Fruit fly (Drosophila melanogaster): ENCODE measurements around the gene CG4325.

The CG4325 gene

dm6 chrX:2080367-2080927, 36.8 kb upstream of the CG4325 start, which contains the start of the genes CG16903 and Unc-76 (continued):
- TF ChIP-seq Dll (GFP tag; IDR thresholded peaks at IDR 0.05; ENCODE audit: partially characterized antibody) (peak; percentile 40; the same call in 2 of the 4 replicates), CG18619 (GFP tag; optimal IDR thresholded peaks at IDR 0.05) (no peak), fru (optimal IDR thresholded peaks at IDR 0.05) (no peak), gcm2 (GFP tag; optimal IDR thresholded peaks at IDR 0.05) (no peak), CG13123 (GFP tag; optimal IDR thresholded peaks at IDR 0.05) (no peak), CG14050 (GFP tag; IDR thresholded peaks at IDR 0.05) (no peak), CG11456 (GFP tag; IDR thresholded peaks at IDR 0.05) (0 out of 3 replicates have a peak, but pooled peaks have one; percentile 20), Bteb2 (GFP tag; optimal IDR thresholded peaks at IDR 0.05) (peak; percentile 1), CG7839 (tag; optimal IDR thresholded peaks at IDR 0.05) (peak; percentile 20), CG8281 (tag; optimal IDR thresholded peaks at IDR 0.05) (no peak), Eip74EF (GFP tag; optimal IDR thresholded peaks at IDR 0.05) (peak in 1 of 2 experiments; percentile 61), HmgD (GFP tag; optimal IDR thresholded peaks at IDR 0.05) (peak; percentile 66), CG8388 (GFP tag; optimal IDR thresholded peaks at IDR 0.05) (no peak), CG9797 (GFP tag; optimal IDR thresholded peaks at IDR 0.05) (peak; percentile 100), CG17385 (GFP tag; optimal IDR thresholded peaks at IDR 0.05) (peak; percentile 51), gem (tag; optimal IDR thresholded peaks at IDR 0.05) (no peak), CG14014 (GFP tag; IDR thresholded peaks at IDR 0.05) (peak; percentile 18; the same call in 1 of the 2 replicates), pnt (GFP tag; optimal IDR thresholded peaks at IDR 0.05) (peak; percentile 0), ranshi (GFP tag; IDR thresholded peaks at IDR 0.05) (no peak), CG12299 (tag; optimal IDR thresholded peaks at IDR 0.05) (peak; percentile 51), CG31365 (tag; optimal IDR thresholded peaks at IDR 0.05) (peak; percentile 37), Ptx1 (GFP tag; IDR thresholded peaks at IDR 0.05) (no peak), chinmo (GFP tag; IDR thresholded peaks at IDR 0.05; ENCODE audit: partially characterized antibody) (peak; percentile 70; the same call in 1 of the 4 replicates), sens-2 (GFP tag; IDR thresholded peaks at IDR 0.05) (no peak), Ravus (GFP tag; IDR thresholded peaks at IDR 0.05) (no peak), Nf-YB (GFP tag; optimal IDR thresholded peaks at IDR 0.05) (peak; percentile 27), CG4730 (GFP tag; IDR thresholded peaks at IDR 0.05) (no peak), CG9932 (GFP tag; IDR thresholded peaks at IDR 0.05) (peak; percentile 37; the same call in 1 of the 2 replicates), CG18599 (GFP tag; optimal IDR thresholded peaks at IDR 0.05) (peak; percentile 53), CG18011 (GFP tag; optimal IDR thresholded peaks at IDR 0.05) (no peak), CG7987 (GFP tag; optimal IDR thresholded peaks at IDR 0.05) (peak; percentile 69), crol (GFP tag; IDR thresholded peaks at IDR 0.05) (peak; percentile 73), CG10147 (GFP tag; optimal IDR thresholded peaks at IDR 0.05) (peak; percentile 9), CG10431 (GFP tag; optimal IDR thresholded peaks at IDR 0.05) (no peak), CoRest (tag; optimal IDR thresholded peaks at IDR 0.05) (peak; percentile 46), inv (GFP tag; IDR thresholded peaks at IDR 0.05; ENCODE audit: partially characterized antibody) (peak; percentile 26; the same call in 1 of the 2 replicates), CG11504 (tag; optimal IDR thresholded peaks at IDR 0.05) (peak; percentile 57), H2.0 (GFP tag; IDR thresholded peaks at IDR 0.05) (no peak), CG3163 (GFP tag; optimal IDR thresholded peaks at IDR 0.05) (peak; percentile 25), hb (GFP tag; IDR thresholded peaks at IDR 0.05; ENCODE audit: partially characterized antibody) (no peak), CG13296 (GFP tag; optimal IDR thresholded peaks at IDR 0.05) (peak; percentile 50), CG2875 (GFP tag; optimal IDR thresholded peaks at IDR 0.05) (peak; percentile 47), pb (GFP tag; optimal IDR thresholded peaks at IDR 0.05) (peak; percentile 63), CG17359 (tag; optimal IDR thresholded peaks at IDR 0.05) (peak; percentile 29), CG6791 (GFP tag; IDR thresholded peaks at IDR 0.05; ENCODE audit: partially characterized antibody) (0 out of 3 replicates have a peak, but pooled peaks have one; percentile 49), run (tag; optimal IDR thresholded peaks at IDR 0.05) (peak; percentile 29), CTCF (GFP tag; optimal IDR thresholded peaks at IDR 0.05) (peak; percentile 42), onecut (GFP tag; IDR thresholded peaks at IDR 0.05) (peak; percentile 16; the same call in 1 of the 2 replicates), salm (tag; optimal IDR thresholded peaks at IDR 0.05) (peak; percentile 52)
